Worm (Caenorhabditis elegans) whole organism, early embryonic: ENCODE data around the gene odr-1.

ENCODE experiments used
- ama-1 ChIP-seq: fragments of 150-350 bp; optimal IDR thresholded peaks from 2 replicates; lab custom pipeline; 2014
- ceh-13 ChIP-seq: fragments of 200-800 bp; sonication (Bioruptor generic); optimal IDR thresholded peaks from 2 replicates; lab custom pipeline; 2018; ENCODE audit warnings: mild to moderate bottlenecking, missing genetic modification characterization, missing compliant biosample characterization

DNA sequence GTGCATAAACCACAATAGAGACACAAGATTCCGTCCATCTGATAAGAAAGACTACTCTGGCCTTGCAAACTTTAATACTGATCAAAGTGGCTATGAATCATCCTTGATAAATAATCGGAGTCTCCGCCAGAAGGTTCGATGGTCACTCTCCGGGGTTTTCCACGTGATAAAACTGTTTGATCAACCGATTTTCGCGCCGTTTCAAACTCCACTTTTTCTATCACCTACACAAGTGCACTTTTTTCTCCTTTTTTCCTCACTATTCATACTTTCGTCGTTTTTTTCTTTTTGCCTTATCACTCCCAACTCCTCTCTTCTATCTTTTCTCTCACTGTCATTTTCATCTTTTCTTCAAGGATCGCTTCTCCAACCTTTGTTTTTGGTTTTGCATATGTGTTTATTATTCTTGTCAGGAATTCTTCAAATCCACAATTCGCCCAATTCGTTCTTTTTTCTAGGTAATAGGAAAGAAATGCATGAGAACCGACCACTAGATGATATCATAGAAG lies 22.1 kb downstream of the odr-1 start, which contains the start of gene F18H3.4:
- TF ChIP-seq ceh-13 (GFP tag; lab: Kevin White, UChicago) (no peak), ama-1 (lab: Kevin White, UChicago) (no peak)
